Fruit fly (Drosophila melanogaster) whole organism, embryonic: ENCODE measurements around the gene Tango2.

Experiments used
- ATbp ChIP-seq: fragments of 200-800 bp; sonication (Bioruptor generic); optimal IDR thresholded peaks from 2 replicates; lab custom pipeline; 2017; ENCODE audit warnings: missing biosample characterization, mild to moderate bottlenecking, missing genetic modification characterization, missing genetic modification reagents
- Antp ChIP-seq: fragments of 200-800 bp; sonication (Bioruptor generic); optimal IDR thresholded peaks from 3 replicates; lab custom pipeline; 2016; ENCODE audit warnings: missing biosample characterization, missing genetic modification characterization
- CG10654 ChIP-seq: fragments of 200-800 bp; sonication (Bioruptor generic); optimal IDR thresholded peaks from 2 replicates; lab custom pipeline; 2016; ENCODE audit warnings: missing biosample characterization, missing genetic modification characterization
- CG11398 ChIP-seq: fragments of 200-800 bp; sonication (Bioruptor generic); optimal IDR thresholded peaks from 2 replicates; lab custom pipeline; 2016; ENCODE audit warnings: missing biosample characterization, missing genetic modification characterization
- CG11456 ChIP-seq: fragments of 200-800 bp; sonication (Bioruptor generic); IDR thresholded peaks from 3 replicates; pipeline ENCODE4 v1.3.6; 2022; ENCODE audit warnings: missing biosample characterization, missing genetic modification characterization
- CG14667 ChIP-seq: fragments of 200-800 bp; sonication (Bioruptor generic); IDR thresholded peaks from 2 replicates; pipeline ENCODE4 v1.3.6; 2022; ENCODE audit warnings: missing biosample characterization, missing genetic modification characterization
- CG14965 ChIP-seq: fragments of 200-800 bp; sonication (Bioruptor generic); optimal IDR thresholded peaks from 2 replicates; lab custom pipeline; 2016; ENCODE audit warnings: missing biosample characterization, missing genetic modification characterization, borderline replicate concordance
- CG1603 ChIP-seq: fragments of 200-800 bp; sonication (Bioruptor generic); optimal IDR thresholded peaks from 2 replicates; lab custom pipeline; 2019; ENCODE audit warnings: missing biosample characterization, mild to moderate bottlenecking, missing genetic modification characterization, moderate library complexity
- CG17359 ChIP-seq: fragments of 200-800 bp; sonication (Bioruptor generic); optimal IDR thresholded peaks from 3 replicates; lab custom pipeline; 2018; ENCODE audit warnings: missing biosample characterization, mild to moderate bottlenecking, missing genetic modification characterization, moderate library complexity
- CG1832 ChIP-seq: fragments of 200-800 bp; sonication (Bioruptor generic); optimal IDR thresholded peaks from 2 replicates; lab custom pipeline; 2017; ENCODE audit warnings: missing biosample characterization, mild to moderate bottlenecking, missing genetic modification characterization, inconsistent platforms
- CG18619 ChIP-seq: fragments of 200-800 bp; sonication (Bioruptor generic); optimal IDR thresholded peaks from 3 replicates; lab custom pipeline; 2017; ENCODE audit warnings: missing biosample characterization, mild to moderate bottlenecking, missing genetic modification characterization
- CG3163 ChIP-seq: fragments of 200-800 bp; sonication (Bioruptor generic); optimal IDR thresholded peaks from 3 replicates; lab custom pipeline; 2016; ENCODE audit warnings: missing biosample characterization, missing genetic modification characterization
- CG33213 ChIP-seq: fragments of 200-800 bp; sonication (Bioruptor generic); optimal IDR thresholded peaks from 3 replicates; lab custom pipeline; 2016; ENCODE audit warnings: missing biosample characterization, missing genetic modification characterization
- CG3407 ChIP-seq: fragments of 200-800 bp; sonication (Bioruptor generic); optimal IDR thresholded peaks from 2 replicates; lab custom pipeline; 2018; ENCODE audit warnings: missing biosample characterization, mild to moderate bottlenecking, missing genetic modification characterization
- CG4707 ChIP-seq: fragments of 200-800 bp; sonication (Bioruptor generic); optimal IDR thresholded peaks from 2 replicates; lab custom pipeline; 2018; ENCODE audit warnings: missing biosample characterization, mild to moderate bottlenecking, missing genetic modification characterization, moderate library complexity
- CG4820 ChIP-seq: fragments of 200-800 bp; sonication (Bioruptor generic); optimal IDR thresholded peaks from 3 replicates; lab custom pipeline; 2016; ENCODE audit warnings: missing biosample characterization, missing genetic modification characterization
- CG6272 ChIP-seq: fragments of 200-800 bp; sonication (Bioruptor generic); IDR thresholded peaks from 2 replicates; pipeline ENCODE4 v1.3.6; 2022; ENCODE audit warnings: missing biosample characterization, missing genetic modification characterization
- CG7745 ChIP-seq: fragments of 200-800 bp; sonication (Bioruptor generic); optimal IDR thresholded peaks from 2 replicates; lab custom pipeline; 2018; ENCODE audit warnings: missing biosample characterization, mild to moderate bottlenecking, missing genetic modification characterization, moderate library complexity
- CG9727 ChIP-seq: fragments of 200-800 bp; sonication (Bioruptor generic); optimal IDR thresholded peaks from 3 replicates; lab custom pipeline; 2017; ENCODE audit warnings: missing biosample characterization, mild to moderate bottlenecking, missing genetic modification characterization
- Camta ChIP-seq: fragments of 200-800 bp; sonication (Bioruptor generic); optimal IDR thresholded peaks from 2 replicates; lab custom pipeline; 2016; ENCODE audit warnings: missing biosample characterization, missing genetic modification characterization
- CkIIα-i1 ChIP-seq: fragments of 200-800 bp; sonication (Bioruptor generic); IDR thresholded peaks from 2 replicates; pipeline ENCODE4 v1.3.6; 2022; ENCODE audit warnings: missing biosample characterization, missing genetic modification characterization
- D19A ChIP-seq: fragments of 200-800 bp; optimal IDR thresholded peaks from 3 replicates; lab custom pipeline; 2019; ENCODE audit warnings: missing biosample characterization, mild to moderate bottlenecking, missing genetic modification characterization, moderate library complexity
- Dek ChIP-seq: fragments of 200-800 bp; sonication (Bioruptor generic); optimal IDR thresholded peaks from 3 replicates; lab custom pipeline; 2019; ENCODE audit warnings: missing biosample characterization, mild to moderate bottlenecking, missing genetic modification characterization, moderate library complexity
- Dip2 ChIP-seq: fragments of 200-800 bp; sonication (Bioruptor generic); IDR thresholded peaks from 2 replicates; pipeline ENCODE4 v1.3.6; 2022; ENCODE audit warnings: missing biosample characterization, missing genetic modification characterization
- Dll ChIP-seq: fragments of 200-800 bp; sonication (Bioruptor generic); IDR thresholded peaks from 4 replicates; pipeline ENCODE4 v1.3.6; 2022; ENCODE audit warnings: missing biosample characterization, missing genetic modification characterization; ENCODE audit not compliant: partially characterized antibody
- H15 ChIP-seq: fragments of 200-800 bp; sonication (Bioruptor generic); IDR thresholded peaks from 3 replicates; pipeline ENCODE4 v1.3.6; 2022; ENCODE audit warnings: missing biosample characterization, missing genetic modification characterization
- HmgD ChIP-seq: fragments of 200-800 bp; sonication (Bioruptor generic); optimal IDR thresholded peaks from 3 replicates; lab custom pipeline; 2016; ENCODE audit warnings: missing biosample characterization, missing genetic modification characterization
- Lpt ChIP-seq: fragments of >200 bp; optimal IDR thresholded peaks from 2 replicates; lab custom pipeline; 2018; ENCODE audit warnings: missing biosample characterization, missing genetic modification characterization
- NfI ChIP-seq: fragments of 200-800 bp; sonication (Bioruptor generic); optimal IDR thresholded peaks from 3 replicates; lab custom pipeline; 2018; ENCODE audit warnings: missing biosample characterization, mild to moderate bottlenecking, missing genetic modification characterization, moderate library complexity
- Opbp ChIP-seq: fragments of 200-800 bp; sonication (Bioruptor generic); IDR thresholded peaks from 3 replicates; pipeline ENCODE4 v1.3.6; 2022; ENCODE audit warnings: missing biosample characterization, missing genetic modification characterization; ENCODE audit not compliant: partially characterized antibody
- Poxn ChIP-seq: fragments of 200-800 bp; sonication (Bioruptor generic); IDR thresholded peaks from 2 replicates; pipeline ENCODE4 v1.3.6; 2022; ENCODE audit warnings: missing biosample characterization, missing genetic modification characterization
- Usf ChIP-seq: fragments of 200-800 bp; sonication (Bioruptor generic); optimal IDR thresholded peaks from 2 replicates; lab custom pipeline; 2017; ENCODE audit warnings: missing genotype, missing biosample characterization, missing genetic modification characterization
- abd-A ChIP-seq: fragments of 200-800 bp; sonication (Bioruptor generic); optimal IDR thresholded peaks from 3 replicates; lab custom pipeline; 2019; ENCODE audit warnings: missing biosample characterization, mild to moderate bottlenecking, missing genetic modification characterization, moderate library complexity
- ash1 ChIP-seq: fragments of 200-800 bp; sonication (Bioruptor generic); optimal IDR thresholded peaks from 2 replicates; lab custom pipeline; 2018; ENCODE audit warnings: missing biosample characterization, mild to moderate bottlenecking, missing genetic modification characterization
- ci ChIP-seq: fragments of 200-800 bp; sonication (Bioruptor generic); IDR thresholded peaks from 3 replicates; pipeline ENCODE4 v1.3.6; 2022; ENCODE audit warnings: missing biosample characterization, missing genetic modification characterization
- da ChIP-seq: fragments of 200-800 bp; sonication (Bioruptor generic); optimal IDR thresholded peaks from 2 replicates; lab custom pipeline; 2016; ENCODE audit warnings: missing biosample characterization, missing genetic modification characterization
- fd102C ChIP-seq: fragments of 200-800 bp; sonication (Bioruptor generic); optimal IDR thresholded peaks from 2 replicates; lab custom pipeline; 2018; ENCODE audit warnings: missing biosample characterization, mild to moderate bottlenecking, missing genetic modification characterization, moderate library complexity
- fd3F ChIP-seq: fragments of 200-800 bp; sonication (Bioruptor generic); optimal IDR thresholded peaks from 2 replicates; lab custom pipeline; 2018; ENCODE audit warnings: missing biosample characterization, mild to moderate bottlenecking, missing genetic modification characterization, moderate library complexity
- fru ChIP-seq: fragments of >200 bp; optimal IDR thresholded peaks from 2 replicates; lab custom pipeline; 2017
- ftz-f1 ChIP-seq: fragments of 200-800 bp; sonication (Bioruptor generic); optimal IDR thresholded peaks from 2 replicates; lab custom pipeline; 2016; ENCODE audit warnings: missing biosample characterization, missing genetic modification characterization
- gsb ChIP-seq: fragments of 200-800 bp; sonication (Bioruptor generic); IDR thresholded peaks from 2 replicates; pipeline ENCODE4 v1.3.6; 2022; ENCODE audit warnings: missing biosample characterization, missing genetic modification characterization
- hb ChIP-seq: fragments of 200-800 bp; sonication (Bioruptor generic); IDR thresholded peaks from 3 replicates; pipeline ENCODE4 v1.3.6; 2022; ENCODE audit warnings: missing biosample characterization, missing genetic modification characterization; ENCODE audit not compliant: partially characterized antibody
- kay ChIP-seq: fragments of 200-800 bp; sonication (Bioruptor generic); optimal IDR thresholded peaks from 2 replicates; lab custom pipeline; 2016; ENCODE audit warnings: missing biosample characterization, missing genetic modification characterization
- mirr ChIP-seq: fragments of 200-800 bp; sonication (Bioruptor generic); optimal IDR thresholded peaks from 3 replicates; lab custom pipeline; 2018; ENCODE audit warnings: missing biosample characterization, mild to moderate bottlenecking, missing genetic modification characterization
- pros ChIP-seq: fragments of 200-800 bp; sonication (Bioruptor generic); optimal IDR thresholded peaks from 3 replicates; lab custom pipeline; 2019; ENCODE audit warnings: missing biosample characterization, mild to moderate bottlenecking, missing genetic modification characterization, moderate library complexity
- rib ChIP-seq: fragments of 200-800 bp; sonication (Bioruptor generic); IDR thresholded peaks from 2 replicates; pipeline ENCODE4 v1.3.6; 2022; ENCODE audit warnings: missing biosample characterization, missing genetic modification characterization
- sens ChIP-seq: fragments of 200-800 bp; sonication (Bioruptor generic); peaks from one replicate; lab custom pipeline; 2016; ENCODE audit warnings: missing biosample characterization, missing genetic modification characterization
- slp2 ChIP-seq: fragments of 200-800 bp; sonication (Bioruptor generic); optimal IDR thresholded peaks from 2 replicates; lab custom pipeline; 2016; ENCODE audit warnings: missing biosample characterization, missing genetic modification characterization
- so ChIP-seq: fragments of 200-800 bp; sonication (Bioruptor generic); IDR thresholded peaks from 3 replicates; pipeline ENCODE4 v1.3.6; 2022; ENCODE audit warnings: missing biosample characterization, missing genetic modification characterization
- stc ChIP-seq: fragments of 200-800 bp; sonication (Bioruptor generic); IDR thresholded peaks from 2 replicates; pipeline ENCODE4 v1.3.6; 2022; ENCODE audit warnings: missing biosample characterization, missing genetic modification characterization
- stwl ChIP-seq: fragments of 200-800 bp; sonication (Bioruptor generic); optimal IDR thresholded peaks from 3 replicates; lab custom pipeline; 2018; ENCODE audit warnings: missing biosample characterization, mild to moderate bottlenecking, missing genetic modification characterization, moderate library complexity
- wor ChIP-seq: fragments of 200-800 bp; sonication (Bioruptor generic); IDR thresholded peaks from 2 replicates; pipeline ENCODE4 v1.3.6; 2022; ENCODE audit warnings: missing biosample characterization, missing genetic modification characterization

Tango2 gene

dm6 chrX:13605942-13606491, 10.8 kb upstream of the Tango2 start (continued):
- no peak for TF ChIP-seq ftz-f1 (GFP tag; lab: Kevin White, UChicago)
- TF ChIP-seq ash1 (GFP tag; lab: Kevin White, UChicago), result no peak
- no peak for TF ChIP-seq CG7745 (tag; lab: Kevin White, UChicago)
- TF ChIP-seq H15 (GFP tag; lab: Robert Waterston, UW), result no peak
- TF ChIP-seq hb (GFP tag; lab: Robert Waterston, UW), result no peak
- TF ChIP-seq CkIIα-i1 (GFP tag; lab: Robert Waterston, UW), result no peak
- TF ChIP-seq mirr (GFP tag; lab: Kevin White, UChicago), result no peak
- no peak for TF ChIP-seq CG18619 (GFP tag; lab: Kevin White, UChicago)
- no peak for TF ChIP-seq CG14965
- TF ChIP-seq Poxn (GFP tag; lab: Robert Waterston, UW), result no peak
- TF ChIP-seq CG1832 (GFP tag; lab: Kevin White, UChicago), result no peak
- no peak for TF ChIP-seq pros (GFP tag; lab: Kevin White, UChicago)
- no peak for TF ChIP-seq stc (GFP tag; lab: Robert Waterston, UW)
- no peak for TF ChIP-seq sens
- TF ChIP-seq Antp, result no peak
- no peak for TF ChIP-seq CG11456 (GFP tag; lab: Robert Waterston, UW)
- no peak for TF ChIP-seq CG4707 (GFP tag; lab: Kevin White, UChicago)
- no peak for TF ChIP-seq fd3F (GFP tag; lab: Kevin White, UChicago)
- no peak for TF ChIP-seq Lpt
- TF ChIP-seq CG14667 (GFP tag; lab: Robert Waterston, UW), result no peak
- no peak for TF ChIP-seq NfI (GFP tag; lab: Kevin White, UChicago)
- TF ChIP-seq ATbp, result no peak
- peak; percentile 42 for TF ChIP-seq CG1603
- TF ChIP-seq CG9727 (GFP tag; lab: Kevin White, UChicago), result no peak
- TF ChIP-seq Usf (GFP tag; lab: Kevin White, UChicago), result no peak
- no peak for TF ChIP-seq slp2 (GFP tag; lab: Kevin White, UChicago)
- no peak for TF ChIP-seq CG4820 (GFP tag; lab: Kevin White, UChicago)
- TF ChIP-seq stwl (tag; lab: Kevin White, UChicago), result peak; percentile 56
- TF ChIP-seq Camta (GFP tag; lab: Kevin White, UChicago), result no peak
- TF ChIP-seq CG11398 (GFP tag; lab: Kevin White, UChicago), result no peak
- no peak for TF ChIP-seq ci
- TF ChIP-seq D19A (tag; lab: Kevin White, UChicago), result no peak
- no peak for TF ChIP-seq kay (GFP tag; lab: Kevin White, UChicago)
- no peak for TF ChIP-seq so (GFP tag; lab: Robert Waterston, UW)
- peak; percentile 78 for TF ChIP-seq Dll (GFP tag; lab: Robert Waterston, UW)
- TF ChIP-seq abd-A (tag; lab: Kevin White, UChicago), result no peak
- TF ChIP-seq CG6272, result no peak
- no peak for TF ChIP-seq Dek (tag; lab: Kevin White, UChicago)
- no peak for TF ChIP-seq Dip2 (GFP tag; lab: Robert Waterston, UW)
- no peak for TF ChIP-seq CG17359 (tag; lab: Kevin White, UChicago)
- no peak for TF ChIP-seq HmgD (GFP tag; lab: Kevin White, UChicago)
- TF ChIP-seq Opbp, result peak; percentile 81
- TF ChIP-seq da (GFP tag; lab: Kevin White, UChicago), result no peak
- no peak for TF ChIP-seq gsb (GFP tag; lab: Robert Waterston, UW)
- no peak for TF ChIP-seq CG33213 (GFP tag; lab: Kevin White, UChicago)
- TF ChIP-seq rib, result no peak
- no peak for TF ChIP-seq CG3407 (GFP tag; lab: Kevin White, UChicago)
- no peak for TF ChIP-seq fd102C (GFP tag; lab: Kevin White, UChicago)
- TF ChIP-seq wor (GFP tag; lab: Robert Waterston, UW), result no peak
- TF ChIP-seq fru, result no peak
- no peak for TF ChIP-seq CG10654 (GFP tag; lab: Kevin White, UChicago)
- TF ChIP-seq CG3163, result no peak
